Worm (Caenorhabditis elegans) whole organism, mixed stage, embryonic: Measurements from ENCODE around the gene spp-24.

Experiments
- lin-13 ChIP-seq: fragments of 150-350 bp; optimal IDR thresholded peaks from 2 replicates; lab custom pipeline; 2014; ENCODE audit warnings: missing biosample characterization, missing genetic modification characterization
- nhr-237 ChIP-seq: fragments of 150-350 bp; optimal IDR thresholded peaks from 2 replicates; lab custom pipeline; 2014; ENCODE audit warnings: missing biosample characterization, missing genetic modification characterization
- nhr-28 ChIP-seq: fragments of 150-350 bp; optimal IDR thresholded peaks from 2 replicates; lab custom pipeline; 2014; ENCODE audit warnings: missing biosample characterization, missing genetic modification characterization
- pha-4 ChIP-seq: fragments of 150-350 bp; optimal IDR thresholded peaks from 2 replicates; lab custom pipeline; 2018; ENCODE audit warnings: missing biosample characterization, missing genetic modification reagents, missing genetic modification characterization
- unc-62 ChIP-seq: fragments of 150-350 bp; optimal IDR thresholded peaks from 2 replicates; lab custom pipeline; 2014; ENCODE audit warnings: missing biosample characterization, missing genetic modification reagents, missing genetic modification characterization

- TF ChIP-seq pha-4 (tag; lab: Kevin White, UChicago) (no peak), unc-62 (GFP tag; lab: Kevin White, UChicago) (no peak), nhr-237 (no peak), nhr-28 (tag; lab: Kevin White, UChicago) (no peak), lin-13 (tag; lab: Kevin White, UChicago) (no peak)
These were observed 29.4 kb upstream of the spp-24 start for ce11 chrII:68757-69156.
